Worm (Caenorhabditis elegans): ENCODE results near the gene cct-5.
A peak's percentile ranks its signal among the peaks of the same experiment; 100 is the strongest.

cct-5 gene

DNA sequence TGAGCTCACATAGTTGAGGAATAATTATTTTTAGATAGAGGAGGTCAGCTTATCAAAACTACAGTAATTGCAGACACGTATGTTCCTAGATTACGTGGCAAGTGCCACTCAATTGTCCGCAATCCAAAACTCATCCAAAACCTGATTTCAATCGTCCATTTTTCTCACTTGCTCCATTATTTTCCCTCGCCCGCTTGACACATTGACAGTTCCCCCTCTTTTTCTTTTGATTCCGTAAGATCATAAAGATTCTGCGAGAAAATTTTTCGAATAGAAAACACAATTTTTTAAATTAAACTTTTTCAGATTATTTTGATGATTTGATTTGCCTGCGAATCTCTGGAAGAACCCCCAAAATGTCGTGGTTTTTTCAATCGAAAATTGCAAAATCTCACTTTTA is 40.8 kb upstream of the cct-5 start, which contains the start of gene M88.4:
Gene M88.4 (plus strand): TSS at position 301 of the 400 bp plus-strand sequence.
- no peak for TF ChIP-seq nhr-237 (tag; optimal IDR thresholded peaks at IDR 0.05)
- TF ChIP-seq lsy-12 (tag; optimal IDR thresholded peaks at IDR 0.05): no peak
- no peak for TF ChIP-seq eor-1 (tag; optimal IDR thresholded peaks at IDR 0.05)
- TF ChIP-seq ceh-28 (tag; optimal IDR thresholded peaks at IDR 0.05): no peak
- TF ChIP-seq skn-1 (tag; optimal IDR thresholded peaks at IDR 0.05): no peak
- TF ChIP-seq jun-1 (tag; optimal IDR thresholded peaks at IDR 0.05): no peak
- no peak for TF ChIP-seq fkh-2 (tag; optimal IDR thresholded peaks at IDR 0.05)
- TF ChIP-seq mml-1 (tag; optimal IDR thresholded peaks at IDR 0.05): no peak

DNA sequence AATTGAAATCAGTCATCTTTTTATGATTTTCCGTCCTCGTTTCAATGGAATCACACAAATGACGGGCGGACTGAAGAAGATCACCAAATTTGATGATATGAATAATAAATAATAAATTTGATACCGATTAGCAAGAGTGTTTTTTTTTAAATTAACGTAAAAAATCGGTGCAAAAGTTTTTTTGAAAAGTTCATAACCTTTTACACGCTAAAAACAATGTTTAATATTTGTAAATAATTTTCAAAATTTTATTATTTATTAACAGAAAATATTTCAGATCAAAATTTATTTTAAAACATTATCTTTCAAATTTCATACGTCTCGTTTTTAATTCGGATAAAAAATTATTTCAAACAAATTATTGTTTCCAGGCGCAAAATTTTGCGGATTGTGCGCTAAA is 37.0 kb upstream of the cct-5 start, which contains the start of gene M88.3:
Gene M88.3 (minus strand): TSS at position 101 of the 400 bp plus-strand sequence.
- TF ChIP-seq elt-2 (tag; optimal IDR thresholded peaks at IDR 0.05): no peak
- no peak for TF ChIP-seq nhr-237 (tag; optimal IDR thresholded peaks at IDR 0.05)
- no peak for TF ChIP-seq ceh-28 (tag; optimal IDR thresholded peaks at IDR 0.05)
- no peak for TF ChIP-seq mml-1 (tag; optimal IDR thresholded peaks at IDR 0.05)
- no peak for TF ChIP-seq egl-5 (tag; optimal IDR thresholded peaks at IDR 0.05)
- no peak for TF ChIP-seq daf-12 (tag; optimal IDR thresholded peaks at IDR 0.05)
- TF ChIP-seq lin-39 (tag; optimal IDR thresholded peaks at IDR 0.05): no peak
- no peak for TF ChIP-seq lin-15B (tag; optimal IDR thresholded peaks at IDR 0.05)
- TF ChIP-seq hmg-11 (tag; optimal IDR thresholded peaks at IDR 0.05): no peak
- TF ChIP-seq fos-1 (tag; optimal IDR thresholded peaks at IDR 0.05): no peak
- no peak for TF ChIP-seq ztf-4 (tag; optimal IDR thresholded peaks at IDR 0.05)
- no peak for TF ChIP-seq tbx-2 (tag; optimal IDR thresholded peaks at IDR 0.05)

DNA sequence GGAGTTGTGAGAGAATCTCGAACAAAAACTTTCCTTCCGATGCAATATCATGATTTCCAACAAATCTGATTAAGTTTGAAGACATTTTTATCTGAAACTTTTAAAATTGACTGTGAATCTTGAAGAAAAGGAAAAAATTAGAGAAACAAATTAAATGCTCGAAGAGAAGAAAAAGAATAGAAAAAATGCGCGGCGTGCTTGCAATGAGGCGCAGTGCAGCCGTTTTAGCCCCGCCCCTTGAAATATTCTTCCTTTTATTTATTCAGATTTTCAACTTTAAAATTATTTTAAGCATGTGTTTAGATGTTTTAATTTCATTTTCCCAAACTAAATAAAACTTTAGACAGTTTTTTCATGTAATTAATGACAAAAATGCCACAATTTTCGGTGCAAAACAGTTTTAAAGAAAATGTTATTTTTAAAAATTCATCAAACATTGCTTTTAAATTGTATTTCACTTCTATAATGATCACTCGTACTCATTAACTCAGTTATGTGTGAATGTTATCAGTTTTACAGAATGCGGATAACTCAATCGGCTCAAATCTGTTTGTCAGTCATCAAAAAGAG is 34.5 kb upstream of the cct-5 start, which contains the start of the genes mrps-34 and cisd-3.1:
Gene mrps-34 (minus strand): TSS at position 91 of the 570 bp plus-strand sequence.
Gene cisd-3.1 (plus strand): TSS at position 520 of the 570 bp plus-strand sequence.
- TF ChIP-seq nfya-1 (tag; optimal IDR thresholded peaks at IDR 0.05; ENCODE audit: insufficient read depth): peak; percentile 46
- TF ChIP-seq pha-4 (tag; optimal IDR thresholded peaks at IDR 0.05): peak; percentile 42
- no peak for TF ChIP-seq nhr-43 (tag; optimal IDR thresholded peaks at IDR 0.05; ENCODE audit: poor library complexity, severe bottlenecking)
- TF ChIP-seq nhr-67 (tag; optimal IDR thresholded peaks at IDR 0.05): no peak
- TF ChIP-seq ceh-28 (tag; optimal IDR thresholded peaks at IDR 0.05): no peak
- TF ChIP-seq tbx-2 (tag; optimal IDR thresholded peaks at IDR 0.05): no peak
- TF ChIP-seq elt-2 (tag; optimal IDR thresholded peaks at IDR 0.05): no peak
- TF ChIP-seq ama-1 (optimal IDR thresholded peaks at IDR 0.05): no peak
- peak; percentile 1 for TF ChIP-seq snpc-4 (tag; optimal IDR thresholded peaks at IDR 0.05)
- TF ChIP-seq ceh-16 (tag; optimal IDR thresholded peaks at IDR 0.05): no peak
- TF ChIP-seq jun-1 (tag; optimal IDR thresholded peaks at IDR 0.05): no peak
- TF ChIP-seq lin-15B (tag; optimal IDR thresholded peaks at IDR 0.05): no peak
- TF ChIP-seq ceh-82 (tag; optimal IDR thresholded peaks at IDR 0.05): no peak

DNA sequence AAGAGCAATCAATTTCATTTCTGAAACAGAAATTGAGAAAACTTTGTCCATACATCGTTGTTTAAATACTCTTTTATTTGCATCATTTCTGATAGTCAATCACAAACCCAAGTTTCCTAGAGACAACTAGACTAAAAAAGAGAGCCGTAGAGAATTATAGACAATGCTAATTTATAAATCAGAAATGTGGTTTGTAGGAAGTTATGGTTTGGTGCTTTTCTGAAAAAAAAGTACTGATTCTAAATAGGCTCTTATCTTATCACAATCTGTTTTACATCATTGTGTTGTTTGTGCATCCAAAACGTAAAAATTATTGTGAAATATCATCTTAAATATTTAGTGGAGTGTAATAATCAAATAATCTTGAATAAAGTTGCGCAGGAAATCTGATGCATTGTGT is 32.7 kb upstream of the cct-5 start, which contains the start of gene ugt-62:
Gene ugt-62 (minus strand): TSS at position 20 of the 400 bp plus-strand sequence.
- TF ChIP-seq nfya-1 (tag; optimal IDR thresholded peaks at IDR 0.05; ENCODE audit: insufficient read depth) (no peak), jun-1 (tag; optimal IDR thresholded peaks at IDR 0.05) (no peak), ztf-11 (tag; optimal IDR thresholded peaks at IDR 0.05) (no peak), elt-2 (tag; optimal IDR thresholded peaks at IDR 0.05) (peak; percentile 92), pqm-1 (tag; optimal IDR thresholded peaks at IDR 0.05) (peak; percentile 75)

DNA sequence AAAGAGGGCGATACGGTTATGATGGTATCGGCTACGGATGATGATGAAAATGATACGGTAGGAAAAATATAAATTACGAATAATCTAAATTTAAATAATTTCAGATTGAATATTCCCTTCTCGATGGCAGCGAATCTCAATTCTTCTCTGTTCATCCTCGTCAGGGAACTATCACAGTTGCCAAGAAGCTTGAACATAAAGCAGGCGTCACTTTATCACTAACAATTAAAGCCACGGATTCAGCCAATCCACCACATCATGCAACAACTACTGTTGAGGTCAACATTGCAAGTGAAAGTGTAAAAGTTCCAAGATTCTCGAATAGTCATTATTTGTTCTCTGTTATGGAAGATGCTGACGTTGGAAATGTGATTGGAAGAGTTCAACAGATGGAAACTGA is 23.1 kb upstream of the cct-5 start:
- no peak for TF ChIP-seq ceh-9 (tag; optimal IDR thresholded peaks at IDR 0.05)
- no peak for TF ChIP-seq fos-1 (tag; optimal IDR thresholded peaks at IDR 0.05)
- no peak for TF ChIP-seq ceh-16 (tag; optimal IDR thresholded peaks at IDR 0.05)
- no peak for TF ChIP-seq unc-39 (tag; optimal IDR thresholded peaks at IDR 0.05)
- TF ChIP-seq skn-1 (tag; optimal IDR thresholded peaks at IDR 0.05): no peak
- no peak for TF ChIP-seq nhr-237 (tag; optimal IDR thresholded peaks at IDR 0.05)
- TF ChIP-seq ceh-28 (tag; optimal IDR thresholded peaks at IDR 0.05): no peak
- no peak for TF ChIP-seq sea-2 (GFP tag; optimal IDR thresholded peaks at IDR 0.05)

DNA sequence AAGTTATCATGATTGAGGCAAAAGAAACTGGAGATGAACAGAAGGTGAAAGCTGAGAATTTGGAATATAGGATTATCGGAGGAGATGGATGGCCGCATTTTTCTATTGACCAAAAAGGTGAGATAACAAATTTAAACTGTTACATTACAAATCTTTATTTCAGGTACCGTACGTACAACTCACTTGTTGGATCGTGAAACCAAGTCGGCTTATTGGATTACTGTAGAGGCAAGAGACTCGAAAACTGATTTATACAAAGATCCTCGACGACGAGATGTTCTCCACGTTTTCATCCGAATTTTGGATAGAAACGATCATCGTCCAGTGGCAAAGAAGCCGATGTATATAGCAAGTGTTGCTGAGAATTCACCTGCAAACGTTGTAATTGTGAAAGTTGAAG is 18.1 kb upstream of the cct-5 start:
- no peak for TF ChIP-seq hmg-11 (tag; optimal IDR thresholded peaks at IDR 0.05)
- no peak for TF ChIP-seq nhr-11 (tag; optimal IDR thresholded peaks at IDR 0.05)
- TF ChIP-seq fkh-2 (tag; optimal IDR thresholded peaks at IDR 0.05): no peak
- TF ChIP-seq unc-62 (GFP tag; optimal IDR thresholded peaks at IDR 0.05): no peak
- TF ChIP-seq mml-1 (tag; optimal IDR thresholded peaks at IDR 0.05): no peak
- no peak for TF ChIP-seq aly-2 (tag; optimal IDR thresholded peaks at IDR 0.05)

Measured in whole organism, L3 larva.